Fruit fly (Drosophila melanogaster): ENCODE measurements around the gene pst.
A peak's percentile ranks its signal among the peaks of the same experiment; 100 is the strongest.

Gene pst

dm6 chr3L:7381359-7381976 is 21.4 kb upstream of the pst start, which contains the start of the genes SMSr and smid (continued):
- TF ChIP-seq CG4318 (GFP tag; optimal IDR thresholded peaks at IDR 0.05) (peak; percentile 47), CG11762 (GFP tag; optimal IDR thresholded peaks at IDR 0.05; ENCODE audit: insufficient read depth) (no peak), Hr39 (GFP tag; optimal IDR thresholded peaks at IDR 0.05) (peak; percentile 66), topi (GFP tag; optimal IDR thresholded peaks at IDR 0.05) (peak; percentile 65), lz (GFP tag; optimal IDR thresholded peaks at IDR 0.05) (peak; percentile 71), CG9139 (GFP tag; optimal IDR thresholded peaks at IDR 0.05) (no peak), cyc (GFP tag; optimal IDR thresholded peaks at IDR 0.05) (peak; percentile 64), CG15336 (GFP tag; IDR thresholded peaks at IDR 0.05) (peak; percentile 32; the same call in 1 of the 2 replicates), CG6854 (GFP tag; optimal IDR thresholded peaks at IDR 0.05) (peak; percentile 44)

DNA sequence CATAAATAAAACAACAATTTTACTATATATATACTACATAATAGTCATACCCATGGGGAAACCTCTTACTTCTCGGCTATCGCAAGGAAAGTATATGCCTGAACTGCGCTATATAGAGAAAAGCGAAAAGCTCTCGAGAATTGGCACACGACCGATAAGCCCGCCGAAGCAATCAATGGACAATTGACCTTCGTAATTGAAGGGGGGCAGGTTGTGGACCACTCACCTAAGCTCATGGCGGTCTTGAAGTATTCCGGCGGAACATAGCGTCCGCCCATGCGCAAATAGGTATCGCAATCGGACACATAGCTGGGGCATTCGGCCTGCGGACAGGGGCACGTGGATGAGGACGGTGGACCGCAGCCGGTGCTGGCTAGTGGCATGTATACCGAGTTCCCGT is 20.3 kb upstream of the pst start:
- TF ChIP-seq svp (GFP tag), result peak; percentile 97
- no peak for TF ChIP-seq salr (GFP tag; optimal IDR thresholded peaks at IDR 0.05)

DNA sequence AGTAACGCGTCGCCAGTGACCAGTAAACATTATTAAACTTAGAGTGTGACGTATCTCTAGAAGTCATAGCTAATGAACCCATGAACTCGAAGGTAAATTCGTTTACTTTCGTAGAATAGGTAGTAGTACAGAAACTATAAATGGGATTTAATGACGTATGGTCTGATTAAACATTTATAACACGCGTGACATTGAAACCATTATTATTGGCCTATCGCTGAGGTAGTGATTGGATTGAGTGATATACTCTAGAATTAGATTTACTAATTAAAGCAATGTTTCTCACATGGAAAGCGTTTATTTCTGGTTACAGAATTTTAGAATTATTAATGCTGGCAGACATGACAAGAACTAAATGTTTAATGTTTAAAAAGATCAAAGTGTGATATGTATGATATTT is 16.8 kb upstream of the pst start:
- no peak for TF ChIP-seq CG11294 (GFP tag; IDR thresholded peaks at IDR 0.05)
- no peak for TF ChIP-seq CG11902 (GFP tag; optimal IDR thresholded peaks at IDR 0.05)
- no peak for TF ChIP-seq CG6808 (GFP tag; optimal IDR thresholded peaks at IDR 0.05)
- no peak for TF ChIP-seq Eip75B (GFP tag; optimal IDR thresholded peaks at IDR 0.05)
- no peak for TF ChIP-seq Lpt (GFP tag; optimal IDR thresholded peaks at IDR 0.05)
- no peak for TF ChIP-seq dac (GFP tag; optimal IDR thresholded peaks at IDR 0.05)
- TF ChIP-seq Sox14 (GFP tag; optimal IDR thresholded peaks at IDR 0.05), result no peak
- no peak for TF ChIP-seq CG9139 (GFP tag; optimal IDR thresholded peaks at IDR 0.05)
- no peak for TF ChIP-seq cyc (GFP tag; optimal IDR thresholded peaks at IDR 0.05)
- TF ChIP-seq CG6792 (GFP tag; optimal IDR thresholded peaks at IDR 0.05), result no peak
- no peak for TF ChIP-seq CG34406 (GFP tag; optimal IDR thresholded peaks at IDR 0.05)
- TF ChIP-seq acj6 (GFP tag; optimal IDR thresholded peaks at IDR 0.05), result no peak
- TF ChIP-seq Met (GFP tag; optimal IDR thresholded peaks at IDR 0.05), result no peak
- no peak for TF ChIP-seq lz (GFP tag; optimal IDR thresholded peaks at IDR 0.05)
- no peak for TF ChIP-seq CG8319 (GFP tag; optimal IDR thresholded peaks at IDR 0.05)
- TF ChIP-seq CG8119 (GFP tag; IDR thresholded peaks at IDR 0.05), result no peak
- TF ChIP-seq CG11762 (GFP tag; optimal IDR thresholded peaks at IDR 0.05; ENCODE audit: insufficient read depth), result no peak

- TF ChIP-seq svp (GFP tag) (peak; percentile 6), CG32006 (GFP tag; optimal IDR thresholded peaks at IDR 0.05) (no peak), vri (GFP tag; optimal IDR thresholded peaks at IDR 0.05) (peak; percentile 15)
These were observed 16.1 kb upstream of the pst start for dm6 chr3L:7376151-7376550.

dm6 chr3L:7371290-7371689 is 11.2 kb upstream of the pst start:
- TF ChIP-seq Sox15 (GFP tag; optimal IDR thresholded peaks at IDR 0.05) (no peak), ss (GFP tag; optimal IDR thresholded peaks at IDR 0.05) (peak in 1 of 2 experiments; percentile 23), eg (GFP tag; IDR thresholded peaks at IDR 0.05) (no peak), CG15336 (GFP tag; IDR thresholded peaks at IDR 0.05) (no peak), Hr4 (GFP tag; optimal IDR thresholded peaks at IDR 0.05) (no peak), CG3919 (GFP tag; optimal IDR thresholded peaks at IDR 0.05) (no peak), CG1621 (tag; optimal IDR thresholded peaks at IDR 0.05) (peak; percentile 15), Eip78C (GFP tag) (no peak), fd85E (GFP tag; optimal IDR thresholded peaks at IDR 0.05) (no peak), CG8319 (GFP tag; optimal IDR thresholded peaks at IDR 0.05) (no peak), vri (GFP tag; optimal IDR thresholded peaks at IDR 0.05) (no peak), acj6 (GFP tag; optimal IDR thresholded peaks at IDR 0.05) (no peak)
